Worm (Caenorhabditis elegans): ENCODE measurements around the gene ugt-37.

- no peak for TF ChIP-seq ets-7 (tag; optimal IDR thresholded peaks at IDR 0.05)
- no peak for TF ChIP-seq aly-1 (tag; optimal IDR thresholded peaks at IDR 0.05)
- TF ChIP-seq B0310.2 (tag; optimal IDR thresholded peaks at IDR 0.05): no peak
- TF ChIP-seq tbx-11 (GFP tag; IDR thresholded peaks at IDR 0.05): no peak
- TF ChIP-seq ceh-13 (GFP tag; optimal IDR thresholded peaks at IDR 0.05): no peak
- TF ChIP-seq ama-1 (optimal IDR thresholded peaks at IDR 0.05): no peak
- no peak for TF ChIP-seq tra-4 (tag; optimal IDR thresholded peaks at IDR 0.05)
These were observed 5.5 kb upstream of the ugt-37 start, which contains the start of gene F10D2.8 for ce11 chrV:7150570-7150969.

All from whole organism, early embryonic.